Worm (Caenorhabditis elegans) whole organism, L3 larva: ENCODE data around the gene T20D4.19.

Experiments used
- R02D3.7 ChIP-seq: fragments of 150-350 bp; optimal IDR thresholded peaks from 2 replicates; lab custom pipeline; 2014; ENCODE audit warnings: missing biosample characterization, missing genetic modification characterization
- ama-1 ChIP-seq: fragments of 150-350 bp; optimal IDR thresholded peaks from 2 replicates; lab custom pipeline; 2018
- ceh-16 ChIP-seq: sonication (generic microtip); optimal IDR thresholded peaks from 2 replicates; lab custom pipeline; 2017; ENCODE audit warnings: missing biosample characterization, missing genetic modification characterization
- ceh-28 ChIP-seq: fragments of 150-350 bp; optimal IDR thresholded peaks from 2 replicates; lab custom pipeline; 2014; ENCODE audit warnings: missing biosample characterization, missing genetic modification reagents, missing genetic modification characterization
- ceh-82 ChIP-seq: fragments of 150-350 bp; optimal IDR thresholded peaks from 2 replicates; lab custom pipeline; 2014; ENCODE audit warnings: missing biosample characterization, missing genetic modification characterization
- ceh-9 ChIP-seq: sonication (generic microtip); optimal IDR thresholded peaks from 2 replicates; lab custom pipeline; 2018; ENCODE audit warnings: missing biosample characterization, missing genetic modification characterization
- egl-5 ChIP-seq: fragments of 150-350 bp; optimal IDR thresholded peaks from 2 replicates; lab custom pipeline; 2017; ENCODE audit warnings: missing biosample characterization, missing genetic modification reagents, missing genetic modification characterization, inconsistent platforms
- elt-1 ChIP-seq: fragments of 150-350 bp; optimal IDR thresholded peaks from 2 replicates; lab custom pipeline; 2014; ENCODE audit warnings: missing biosample characterization, missing genetic modification characterization
- elt-2 ChIP-seq: sonication (generic microtip); optimal IDR thresholded peaks from 2 replicates; lab custom pipeline; 2016; ENCODE audit warnings: missing genetic modification reagents, mild to moderate bottlenecking, missing genetic modification characterization, missing compliant biosample characterization
- elt-3 ChIP-seq, 3 experiments: fragments of 150-350 bp in 1 of 3; sonication (generic microtip) in 2 of 3; optimal IDR thresholded peaks; 2 replicates in 2 of 3; 4 replicates in 1 of 3; lab custom pipeline; 2014 to 2017; ENCODE audit warnings: missing biosample characterization in 3 of 3, missing genetic modification characterization in 3 of 3
- fkh-10 ChIP-seq: sonication (generic microtip); optimal IDR thresholded peaks from 2 replicates; lab custom pipeline; 2017; ENCODE audit warnings: missing biosample characterization, missing genetic modification reagents, missing genetic modification characterization
- fkh-2 ChIP-seq: fragments of 150-350 bp; optimal IDR thresholded peaks from 2 replicates; lab custom pipeline; 2014; ENCODE audit warnings: missing biosample characterization, missing genetic modification reagents, missing genetic modification characterization
- hmg-11 ChIP-seq: sonication (generic microtip); optimal IDR thresholded peaks from 2 replicates; lab custom pipeline; 2016; ENCODE audit warnings: missing genetic modification characterization, missing compliant biosample characterization
- lin-39 ChIP-seq: fragments of 150-350 bp; optimal IDR thresholded peaks from 2 replicates; lab custom pipeline; 2018; ENCODE audit warnings: missing biosample characterization, missing genetic modification reagents, missing genetic modification characterization
- mdl-1 ChIP-seq: fragments of 150-350 bp; optimal IDR thresholded peaks from 2 replicates; lab custom pipeline; 2014; ENCODE audit warnings: missing biosample characterization, missing genetic modification characterization
- nfya-1 ChIP-seq: sonication (generic microtip); optimal IDR thresholded peaks from 2 replicates; lab custom pipeline; 2017; ENCODE audit warnings: missing genetic modification characterization, mild to moderate bottlenecking, missing compliant biosample characterization, antibody characterized with exemption, moderate library complexity; ENCODE audit not compliant: insufficient read depth
- nhr-11 ChIP-seq: fragments of 150-350 bp; optimal IDR thresholded peaks from 2 replicates; lab custom pipeline; 2014; ENCODE audit warnings: missing biosample characterization, missing genetic modification characterization
- nhr-23 ChIP-seq: fragments of 150-350 bp; optimal IDR thresholded peaks from 2 replicates; lab custom pipeline; 2014; ENCODE audit warnings: missing biosample characterization, missing genetic modification reagents, missing genetic modification characterization
- nhr-237 ChIP-seq: fragments of 150-350 bp; optimal IDR thresholded peaks from 2 replicates; lab custom pipeline; 2014; ENCODE audit warnings: missing biosample characterization, missing genetic modification characterization
- nhr-25 ChIP-seq: sonication (generic microtip); optimal IDR thresholded peaks from 2 replicates; lab custom pipeline; 2017; ENCODE audit warnings: missing biosample characterization, missing genetic modification characterization
- nhr-28 ChIP-seq: fragments of 150-350 bp; optimal IDR thresholded peaks from 2 replicates; lab custom pipeline; 2014; ENCODE audit warnings: missing biosample characterization, missing genetic modification characterization
- nhr-43 ChIP-seq: sonication (generic microtip); optimal IDR thresholded peaks from 2 replicates; lab custom pipeline; 2016; ENCODE audit warnings: mild to moderate bottlenecking, missing genetic modification characterization, missing compliant biosample characterization; ENCODE audit not compliant: poor library complexity, severe bottlenecking
- nhr-67 ChIP-seq: fragments of 150-350 bp; optimal IDR thresholded peaks from 2 replicates; lab custom pipeline; 2014; ENCODE audit warnings: missing biosample characterization, missing genetic modification characterization
- nhr-76 ChIP-seq: fragments of 150-350 bp; sonication (generic microtip); optimal IDR thresholded peaks from 5 replicates; lab custom pipeline; 2014; ENCODE audit warnings: missing biosample characterization, missing genetic modification characterization
- nhr-77 ChIP-seq: fragments of 150-350 bp; optimal IDR thresholded peaks from 2 replicates; lab custom pipeline; 2014; ENCODE audit warnings: missing biosample characterization, missing genetic modification characterization
- pha-4 ChIP-seq: fragments of 150-350 bp; optimal IDR thresholded peaks from 2 replicates; lab custom pipeline; 2014; ENCODE audit warnings: missing biosample characterization, missing genetic modification reagents, missing genetic modification characterization
- pqm-1 ChIP-seq: fragments of 150-350 bp; optimal IDR thresholded peaks from 2 replicates; lab custom pipeline; 2017; ENCODE audit warnings: missing biosample characterization, missing genetic modification characterization, inconsistent platforms
- skn-1 ChIP-seq: fragments of 150-350 bp; optimal IDR thresholded peaks from 2 replicates; lab custom pipeline; 2014; ENCODE audit warnings: missing biosample characterization, missing genetic modification characterization
- tbx-2 ChIP-seq: sonication (generic microtip); optimal IDR thresholded peaks from 2 replicates; lab custom pipeline; 2016; ENCODE audit warnings: mild to moderate bottlenecking, missing genetic modification characterization, missing compliant biosample characterization
- unc-39 ChIP-seq: sonication (generic microtip); optimal IDR thresholded peaks from 4 replicates; lab custom pipeline; 2017; ENCODE audit warnings: missing biosample characterization, missing genetic modification characterization
- unc-62 ChIP-seq: fragments of 150-350 bp; sonication (generic microtip); optimal IDR thresholded peaks from 4 replicates; lab custom pipeline; 2014; ENCODE audit warnings: missing biosample characterization, missing genetic modification reagents, missing genetic modification characterization
- zag-1 ChIP-seq: fragments of 150-350 bp; optimal IDR thresholded peaks from 2 replicates; lab custom pipeline; 2014; ENCODE audit warnings: missing biosample characterization, missing genetic modification characterization
- ztf-11 ChIP-seq: fragments of 150-350 bp; optimal IDR thresholded peaks from 2 replicates; lab custom pipeline; 2014; ENCODE audit warnings: missing biosample characterization, missing genetic modification characterization

T20D4.19 gene

ce11 chrV:3449810-3450209, 18.4 kb upstream of the T20D4.19 start:
- TF ChIP-seq nhr-77 (tag; lab: Kevin White, UChicago) = no peak
- TF ChIP-seq ceh-16 (tag; lab: Kevin White, UChicago) = no peak
- no peak for TF ChIP-seq lin-39 (tag; lab: Kevin White, UChicago)
- no peak for TF ChIP-seq tbx-2 (tag; lab: Kevin White, UChicago)
- TF ChIP-seq ceh-82 (tag; lab: Kevin White, UChicago) = no peak
- TF ChIP-seq zag-1 (tag; lab: Kevin White, UChicago) = no peak
- no peak for TF ChIP-seq fkh-10 (GFP tag; lab: Kevin White, UChicago)
- TF ChIP-seq ceh-9 (tag; lab: Kevin White, UChicago) = no peak
- no peak for TF ChIP-seq nhr-28 (tag; lab: Kevin White, UChicago)

DNA sequence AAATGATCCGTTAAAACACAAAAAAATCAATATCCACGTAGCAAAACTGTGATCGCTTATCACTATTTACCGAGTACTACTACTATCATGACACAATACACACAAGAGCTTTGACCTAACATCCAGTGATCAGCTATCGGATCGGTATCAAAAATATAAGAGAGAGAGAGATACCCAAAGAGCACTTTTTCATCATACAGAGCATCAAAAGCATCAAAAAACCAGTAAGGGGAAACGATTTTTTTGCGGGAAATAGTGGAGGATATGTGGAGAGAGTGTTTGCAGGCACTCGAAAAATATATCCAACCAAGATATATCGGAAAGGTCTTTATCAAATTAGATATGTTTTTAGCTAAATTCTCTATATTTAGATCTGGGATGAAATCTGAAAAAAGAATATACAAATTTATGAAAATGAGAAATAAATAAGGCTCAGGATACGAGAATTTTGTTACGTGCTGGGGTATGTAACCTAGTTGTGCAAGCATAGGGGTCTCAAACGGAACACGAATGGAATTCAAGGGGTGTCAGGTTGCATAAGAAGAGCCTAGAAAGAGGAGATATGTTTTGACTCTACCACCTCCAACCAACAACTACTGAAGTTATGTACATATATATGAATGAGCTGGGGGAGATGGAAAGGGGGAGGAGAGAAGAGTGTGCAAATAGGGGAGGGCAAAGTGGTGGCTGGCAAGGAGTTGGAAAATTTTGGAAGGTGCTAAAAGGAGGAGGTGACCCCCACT, 13.8 kb upstream of the T20D4.19 start:
- TF ChIP-seq pha-4 (tag; lab: Kevin White, UChicago) (peak; percentile 10), egl-5 (tag; lab: Kevin White, UChicago) (no peak)
- TF ChIP-seq, all 47 proteins: peak for 1

- TF ChIP-seq nhr-77 (tag; lab: Kevin White, UChicago) (no peak), nhr-76 (tag; lab: Kevin White, UChicago) (no peak), pha-4 (tag; lab: Kevin White, UChicago) (no peak), ceh-16 (tag; lab: Kevin White, UChicago) (no peak), nhr-11 (no peak), ama-1 (no peak), nhr-43 (tag; lab: Kevin White, UChicago) (no peak), nfya-1 (tag; lab: Kevin White, UChicago) (no peak), unc-39 (no peak), mdl-1 (tag; lab: Kevin White, UChicago) (no peak), unc-62 (GFP tag; lab: Kevin White, UChicago) (no peak), pqm-1 (tag; lab: Kevin White, UChicago) (no peak), fkh-2 (tag; lab: Kevin White, UChicago) (no peak), zag-1 (tag; lab: Kevin White, UChicago) (no peak), elt-1 (tag; lab: Kevin White, UChicago) (no peak), R02D3.7 (tag; lab: Kevin White, UChicago) (no peak)
- TF ChIP-seq, all 47 proteins: peak for 0
These were observed 13.3 kb upstream of the T20D4.19 start, which contains the start of gene cfz-2 for ce11 chrV:3444777-3445089. Gene cfz-2, minus strand, starts transcription at chrV:3444877.

- no peak for TF ChIP-seq skn-1 (tag; lab: Kevin White, UChicago)
- TF ChIP-seq ztf-11 (tag; lab: Kevin White, UChicago) = no peak
- no peak for TF ChIP-seq nhr-23 (tag; lab: Kevin White, UChicago)
- no peak for TF ChIP-seq nhr-25 (tag; lab: Kevin White, UChicago)
- no peak for TF ChIP-seq ceh-82 (tag; lab: Kevin White, UChicago)
- no peak for TF ChIP-seq nhr-237
- TF ChIP-seq fkh-10 (GFP tag; lab: Kevin White, UChicago) = no peak
- TF ChIP-seq nhr-67 (tag; lab: Kevin White, UChicago) = no peak
- no peak for TF ChIP-seq tbx-2 (tag; lab: Kevin White, UChicago)
- no peak for TF ChIP-seq elt-3 (tag; optimal IDR thresholded peaks at IDR 0.05; lab: Kevin White, UChicago)
- TF ChIP-seq hmg-11 (tag; lab: Kevin White, UChicago) = no peak
- TF ChIP-seq zag-1 (tag; lab: Kevin White, UChicago) = no peak
- no peak for TF ChIP-seq elt-2 (tag; lab: Kevin White, UChicago)
- TF ChIP-seq pha-4 (tag; lab: Kevin White, UChicago) = no peak
- no peak for TF ChIP-seq ama-1
- TF ChIP-seq nhr-76 (tag; lab: Kevin White, UChicago) = no peak
- TF ChIP-seq unc-62 (GFP tag; lab: Kevin White, UChicago) = no peak
- TF ChIP-seq ceh-16 (tag; lab: Kevin White, UChicago) = no peak
These were observed 11.2 kb upstream of the T20D4.19 start for ce11 chrV:3442609-3443008.

ce11 chrV:3428697-3429096, 2.7 kb downstream of the T20D4.19 start, which contains the start of gene srab-20:
Gene srab-20, plus strand, starts transcription at chrV:3428997.
- no peak for TF ChIP-seq tbx-2 (tag; lab: Kevin White, UChicago)
- no peak for TF ChIP-seq nhr-28 (tag; lab: Kevin White, UChicago)
- no peak for TF ChIP-seq nhr-77 (tag; lab: Kevin White, UChicago)
- no peak for TF ChIP-seq ceh-28 (tag; lab: Kevin White, UChicago)
- TF ChIP-seq, all 47 proteins: peak for 0
